Worm (Caenorhabditis elegans): ENCODE measurements around the gene K08F4.3.

DNA sequence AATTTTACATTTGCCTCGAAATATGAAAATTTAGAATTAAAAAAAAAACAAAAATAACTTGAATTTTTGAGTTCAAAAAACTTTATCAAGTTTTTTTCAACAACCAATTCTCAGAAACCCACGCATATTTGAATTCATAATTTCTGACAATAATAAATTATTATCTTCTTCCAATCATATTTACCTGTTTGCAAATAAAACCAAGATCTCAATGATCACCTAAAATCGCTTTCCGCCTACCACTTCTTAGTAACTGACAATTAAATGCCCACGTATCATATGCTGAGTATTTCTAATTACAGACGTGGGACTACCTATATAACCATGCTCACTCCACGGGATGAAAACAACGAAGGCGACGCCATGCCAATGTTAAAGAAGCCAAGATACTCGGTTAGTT lies 32.6 kb downstream of the K08F4.3 start, which contains the start of gene pps-1:
- TF ChIP-seq fos-1 (tag; optimal IDR thresholded peaks at IDR 0.05) (no peak), ceh-82 (tag; optimal IDR thresholded peaks at IDR 0.05) (no peak), zag-1 (tag; optimal IDR thresholded peaks at IDR 0.05) (no peak), fkh-10 (GFP tag; optimal IDR thresholded peaks at IDR 0.05) (no peak), egl-27 (tag; optimal IDR thresholded peaks at IDR 0.05) (no peak), ama-1 (optimal IDR thresholded peaks at IDR 0.05) (no peak), nhr-11 (tag; optimal IDR thresholded peaks at IDR 0.05) (no peak), nhr-28 (tag; optimal IDR thresholded peaks at IDR 0.05) (no peak), pha-4 (tag; optimal IDR thresholded peaks at IDR 0.05) (no peak), aly-2 (tag; optimal IDR thresholded peaks at IDR 0.05) (no peak)
